Worm (Caenorhabditis elegans) whole organism, L3 larva: ENCODE results near the gene ugt-7.

Experiments used
- aly-2 ChIP-seq: fragments of 150-350 bp; optimal IDR thresholded peaks from 2 replicates; lab custom pipeline; 2014; ENCODE audit warnings: missing biosample characterization, missing genetic modification characterization
- ama-1 ChIP-seq: fragments of 150-350 bp; optimal IDR thresholded peaks from 2 replicates; lab custom pipeline; 2018
- lin-15B ChIP-seq: fragments of 150-350 bp; optimal IDR thresholded peaks from 2 replicates; lab custom pipeline; 2014; ENCODE audit warnings: missing biosample characterization, missing genetic modification characterization
- nhr-237 ChIP-seq: fragments of 150-350 bp; optimal IDR thresholded peaks from 2 replicates; lab custom pipeline; 2014; ENCODE audit warnings: missing biosample characterization, missing genetic modification characterization
- nhr-76 ChIP-seq: fragments of 150-350 bp; sonication (generic microtip); optimal IDR thresholded peaks from 5 replicates; lab custom pipeline; 2014; ENCODE audit warnings: missing biosample characterization, missing genetic modification characterization
- pqm-1 ChIP-seq: fragments of 150-350 bp; optimal IDR thresholded peaks from 2 replicates; lab custom pipeline; 2017; ENCODE audit warnings: missing biosample characterization, missing genetic modification characterization, inconsistent platforms

- no peak for TF ChIP-seq nhr-237
- peak; percentile 85 for TF ChIP-seq pqm-1
- TF ChIP-seq aly-2 (tag; lab: Kevin White, UChicago): no peak
- TF ChIP-seq nhr-76 (tag; lab: Kevin White, UChicago): no peak
- TF ChIP-seq lin-15B (tag; lab: Kevin White, UChicago): no peak
- no peak for TF ChIP-seq ama-1 (lab: Kevin White, UChicago)
Measured at ce11 chrV:5018067-5018466, 17.7 kb upstream of the ugt-7 start.
